Worm (Caenorhabditis elegans) whole organism, L2 larva: Measurements from ENCODE around the gene srlf-14.

ENCODE experiments used
- C34F6.9 ChIP-seq: fragments of 150-350 bp; optimal IDR thresholded peaks from 2 replicates; lab custom pipeline; 2014; ENCODE audit warnings: missing biosample characterization, missing genetic modification characterization
- ama-1 ChIP-seq: fragments of 150-350 bp; optimal IDR thresholded peaks from 2 replicates; lab custom pipeline; 2018; ENCODE audit warnings: inconsistent platforms
- elt-3 ChIP-seq: sonication (generic microtip); optimal IDR thresholded peaks from 2 replicates; lab custom pipeline; 2017; ENCODE audit warnings: missing biosample characterization, missing genetic modification characterization
- lin-11 ChIP-seq: fragments of 150-350 bp; sonication (generic microtip); optimal IDR thresholded peaks from 2 replicates; lab custom pipeline; 2014; ENCODE audit warnings: missing biosample characterization, missing genetic modification characterization, inconsistent platforms, mixed read lengths
- mdl-1 ChIP-seq, 2 experiments: fragments of 150-350 bp in 1 of 2; sonication (generic microtip) in 1 of 2; optimal IDR thresholded peaks; 2 replicates each; lab custom pipeline; 2017; ENCODE audit warnings: missing biosample characterization in 2 of 2, missing genetic modification characterization in 2 of 2
- nhr-11 ChIP-seq: fragments of 150-350 bp; optimal IDR thresholded peaks from 2 replicates; lab custom pipeline; 2014; ENCODE audit warnings: missing biosample characterization, missing genetic modification characterization
- nhr-129 ChIP-seq: fragments of 150-350 bp; optimal IDR thresholded peaks from 2 replicates; lab custom pipeline; 2014; ENCODE audit warnings: missing biosample characterization, missing genetic modification characterization
- nhr-237 ChIP-seq: fragments of 150-350 bp; optimal IDR thresholded peaks from 2 replicates; lab custom pipeline; 2014; ENCODE audit warnings: missing biosample characterization, missing genetic modification characterization
- nhr-77 ChIP-seq: fragments of 150-350 bp; optimal IDR thresholded peaks from 2 replicates; lab custom pipeline; 2014; ENCODE audit warnings: missing biosample characterization, missing genetic modification characterization
- skn-1 ChIP-seq: sonication (generic microtip); optimal IDR thresholded peaks from 2 replicates; lab custom pipeline; 2017; ENCODE audit warnings: missing biosample characterization, missing genetic modification characterization
- unc-55 ChIP-seq: fragments of 150-350 bp; sonication (generic microtip); optimal IDR thresholded peaks from 3 replicates; lab custom pipeline; 2014; ENCODE audit warnings: missing biosample characterization, missing genetic modification reagents, missing genetic modification characterization
- unc-62 ChIP-seq: fragments of 150-350 bp; optimal IDR thresholded peaks from 2 replicates; lab custom pipeline; 2014; ENCODE audit warnings: missing biosample characterization, missing genetic modification reagents, missing genetic modification characterization

DNA sequence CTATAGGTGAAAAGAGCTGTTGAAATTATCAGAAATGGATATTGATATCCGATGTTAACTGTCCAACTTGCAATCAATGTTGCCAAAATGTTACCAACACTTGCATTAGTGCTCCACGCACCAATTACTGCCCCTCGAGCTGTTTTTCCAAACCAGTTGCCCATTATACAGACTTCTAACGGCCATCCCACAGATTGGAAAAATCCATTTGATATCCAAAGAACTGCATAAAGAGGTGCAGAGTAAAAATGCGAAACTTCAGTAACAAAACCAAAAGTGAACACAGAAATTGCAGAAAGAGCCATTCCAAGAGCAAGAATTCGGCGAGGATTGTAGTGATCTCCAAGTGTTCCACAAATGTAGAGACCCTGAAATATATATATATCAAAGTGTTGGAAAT lies 40.1 kb downstream of the srlf-14 start:
- TF ChIP-seq nhr-237 (tag; lab: Kevin White, UChicago) (no peak), skn-1 (tag; lab: Kevin White, UChicago) (no peak), unc-62 (no peak), ama-1 (lab: Kevin White, UChicago) (no peak), nhr-129 (tag; lab: Kevin White, UChicago) (no peak), unc-55 (GFP tag; lab: Kevin White, UChicago) (no peak), mdl-1 (tag; optimal IDR thresholded peaks at IDR 0.05; lab: Kevin White, UChicago) (no peak), elt-3 (tag; lab: Kevin White, UChicago) (no peak), lin-11 (tag; lab: Kevin White, UChicago) (no peak), C34F6.9 (tag; lab: Kevin White, UChicago) (no peak), nhr-11 (no peak), nhr-77 (no peak)
